Worm (Caenorhabditis elegans) whole organism, L1 larva: ENCODE results near the gene usp-46.

Source experiments
- C04F5.9 ChIP-seq: sonication (generic microtip); optimal IDR thresholded peaks from 2 replicates; lab custom pipeline; 2016; ENCODE audit warnings: missing genetic modification characterization, missing compliant biosample characterization
- C16A3.4 ChIP-seq: fragments of 150-350 bp; optimal IDR thresholded peaks from 2 replicates; lab custom pipeline; 2014; ENCODE audit warnings: missing biosample characterization, missing genetic modification characterization
- C34B4.2 ChIP-seq: sonication (generic microtip); optimal IDR thresholded peaks from 2 replicates; lab custom pipeline; 2017; ENCODE audit warnings: mild to moderate bottlenecking, missing genetic modification characterization, missing compliant biosample characterization
- aha-1 ChIP-seq: fragments of 150-350 bp; optimal IDR thresholded peaks from 2 replicates; lab custom pipeline; 2014; ENCODE audit warnings: missing biosample characterization, missing genetic modification characterization
- aly-2 ChIP-seq: fragments of 150-350 bp; optimal IDR thresholded peaks from 2 replicates; lab custom pipeline; 2014; ENCODE audit warnings: missing biosample characterization, missing genetic modification characterization
- ama-1 ChIP-seq: fragments of 150-350 bp; optimal IDR thresholded peaks from 2 replicates; lab custom pipeline; 2014
- ceh-8 ChIP-seq: fragments of 200-800 bp; sonication (Bioruptor generic); optimal IDR thresholded peaks from 2 replicates; lab custom pipeline; 2018; ENCODE audit warnings: mild to moderate bottlenecking, missing genetic modification characterization, moderate library complexity, missing compliant biosample characterization
- ceh-82 ChIP-seq, 3 experiments: fragments of 150-350 bp in 1 of 3; sonication (generic microtip) in 2 of 3; optimal IDR thresholded peaks; 2 replicates each; lab custom pipeline; 2014 to 2017; ENCODE audit warnings: missing biosample characterization in 3 of 3, missing genetic modification characterization in 3 of 3
- ceh-88 ChIP-seq: fragments of 200-800 bp; sonication (Bioruptor generic); IDR thresholded peaks from 2 replicates; pipeline ENCODE4 v1.3.6; 2022; ENCODE audit warnings: missing genetic modification characterization, missing compliant biosample characterization
- ceh-90 ChIP-seq: sonication (generic microtip); optimal IDR thresholded peaks from 2 replicates; lab custom pipeline; 2016; ENCODE audit warnings: missing genetic modification characterization, missing compliant biosample characterization
- ces-1 ChIP-seq: fragments of 150-350 bp; optimal IDR thresholded peaks from 2 replicates; lab custom pipeline; 2014; ENCODE audit warnings: missing biosample characterization, missing genetic modification reagents, missing genetic modification characterization
- dpl-1 ChIP-seq, 3 experiments: fragments of 150-350 bp in 2 of 3; sonication (generic microtip) in 1 of 3; optimal IDR thresholded peaks; 2 replicates each; lab custom pipeline; 2014 to 2017; ENCODE audit warnings: missing biosample characterization in 3 of 3, missing genetic modification characterization in 3 of 3, missing genetic modification reagents in 3 of 3
- efl-1 ChIP-seq, 4 experiments: fragments of 150-350 bp; optimal IDR thresholded peaks in 3 of 4; peaks in 1 of 4; 1 replicate in 1 of 4; 2 replicates in 3 of 4; lab custom pipeline; 2014; ENCODE audit warnings: missing biosample characterization in 2 of 4, missing genetic modification characterization in 2 of 4, missing genetic modification reagents in 2 of 4
- efl-3 ChIP-seq: fragments of 200-800 bp; sonication (Bioruptor generic); optimal IDR thresholded peaks from 2 replicates; lab custom pipeline; 2018; ENCODE audit warnings: mild to moderate bottlenecking, missing genetic modification characterization, missing compliant biosample characterization
- elt-2 ChIP-seq: sonication (generic microtip); optimal IDR thresholded peaks from 2 replicates; lab custom pipeline; 2016; ENCODE audit warnings: missing genetic modification characterization, mild to moderate bottlenecking, inconsistent platforms, missing compliant biosample characterization, missing genetic modification reagents
- elt-3 ChIP-seq, 6 experiments: fragments of 150-350 bp in 1 of 6; sonication (generic microtip); optimal IDR thresholded peaks; 2 replicates each; lab custom pipeline; 2017 to 2018; ENCODE audit warnings: missing biosample characterization in 6 of 6, missing genetic modification characterization in 6 of 6, inconsistent platforms in 1 of 6
- ets-5 ChIP-seq: fragments of 200-800 bp; sonication (Bioruptor generic); IDR thresholded peaks from 2 replicates; pipeline ENCODE4 v1.3.6; 2022; ENCODE audit warnings: missing genetic modification characterization, missing compliant biosample characterization
- fkh-10 ChIP-seq: sonication (generic microtip); optimal IDR thresholded peaks from 2 replicates; lab custom pipeline; 2017; ENCODE audit warnings: missing biosample characterization, missing genetic modification reagents, missing genetic modification characterization
- fos-1 ChIP-seq: fragments of 150-350 bp; optimal IDR thresholded peaks from 2 replicates; lab custom pipeline; 2014; ENCODE audit warnings: missing biosample characterization, missing genetic modification characterization
- grh-1 ChIP-seq: fragments of 200-800 bp; sonication (Bioruptor generic); IDR thresholded peaks from 2 replicates; pipeline ENCODE4 v1.3.6; 2022; ENCODE audit warnings: missing genetic modification reagents, missing genetic modification characterization, missing compliant biosample characterization
- hlh-17 ChIP-seq: fragments of 200-800 bp; sonication (Bioruptor generic); optimal IDR thresholded peaks from 2 replicates; lab custom pipeline; 2018; ENCODE audit warnings: missing genetic modification characterization, mild to moderate bottlenecking, missing compliant biosample characterization, moderate library complexity, borderline replicate concordance
- hlh-4 ChIP-seq: sonication (generic microtip); optimal IDR thresholded peaks from 2 replicates; lab custom pipeline; 2016; ENCODE audit warnings: mild to moderate bottlenecking, missing genetic modification characterization, missing compliant biosample characterization
- irx-1 ChIP-seq: sonication (generic microtip); optimal IDR thresholded peaks from 2 replicates; lab custom pipeline; 2016; ENCODE audit warnings: missing genetic modification characterization, missing compliant biosample characterization
- lin-13 ChIP-seq: fragments of 150-350 bp; optimal IDR thresholded peaks from 2 replicates; lab custom pipeline; 2014; ENCODE audit warnings: missing biosample characterization, missing genetic modification reagents, missing genetic modification characterization
- lin-15B ChIP-seq: fragments of 150-350 bp; sonication (generic microtip); optimal IDR thresholded peaks from 3 replicates; lab custom pipeline; 2014; ENCODE audit warnings: missing biosample characterization, missing genetic modification characterization
- lin-39 ChIP-seq: fragments of 150-350 bp; optimal IDR thresholded peaks from 2 replicates; lab custom pipeline; 2014; ENCODE audit warnings: missing biosample characterization, missing genetic modification reagents, missing genetic modification characterization
- lir-3 ChIP-seq: sonication (generic microtip); optimal IDR thresholded peaks from 2 replicates; lab custom pipeline; 2016; ENCODE audit warnings: mild to moderate bottlenecking, missing genetic modification characterization, moderate library complexity, missing compliant biosample characterization; ENCODE audit not compliant: poor library complexity
- lsy-2 ChIP-seq, 2 experiments: fragments of 150-350 bp; optimal IDR thresholded peaks; 2 replicates each; lab custom pipeline; 2014; ENCODE audit warnings: missing biosample characterization in 2 of 2, missing genetic modification characterization in 2 of 2
- mab-9 ChIP-seq: fragments of 200-800 bp; sonication (Bioruptor generic); IDR thresholded peaks from 2 replicates; pipeline ENCODE4 v1.3.6; 2022; ENCODE audit warnings: missing genetic modification reagents, missing genetic modification characterization, missing compliant biosample characterization
- mef-2 ChIP-seq: fragments of 150-350 bp; optimal IDR thresholded peaks from 2 replicates; lab custom pipeline; 2014; ENCODE audit warnings: missing biosample characterization, missing genetic modification characterization
- nhr-11 ChIP-seq: fragments of 150-350 bp; optimal IDR thresholded peaks from 2 replicates; lab custom pipeline; 2014; ENCODE audit warnings: missing biosample characterization, missing genetic modification characterization
- nhr-19 ChIP-seq: fragments of 200-800 bp; sonication (Bioruptor generic); conservative IDR thresholded peaks from 2 replicates; pipeline ENCODE4 v1.3.6; 2022; ENCODE audit warnings: missing genetic modification characterization, missing compliant biosample characterization
- nhr-20 ChIP-seq: sonication (generic microtip); optimal IDR thresholded peaks from 2 replicates; lab custom pipeline; 2016; ENCODE audit warnings: mild to moderate bottlenecking, missing genetic modification characterization, missing compliant biosample characterization
- nhr-71 ChIP-seq: sonication (generic microtip); optimal IDR thresholded peaks from 2 replicates; lab custom pipeline; 2016; ENCODE audit warnings: mild to moderate bottlenecking, missing genetic modification characterization, moderate library complexity, missing compliant biosample characterization
- nhr-76 ChIP-seq: sonication (generic microtip); optimal IDR thresholded peaks from 2 replicates; lab custom pipeline; 2017; ENCODE audit warnings: missing biosample characterization, missing genetic modification characterization
- nhr-84 ChIP-seq: sonication (generic microtip); optimal IDR thresholded peaks from 2 replicates; lab custom pipeline; 2017; ENCODE audit warnings: missing biosample characterization, missing genetic modification characterization
- nhr-90 ChIP-seq: sonication (generic microtip); optimal IDR thresholded peaks from 2 replicates; lab custom pipeline; 2016; ENCODE audit warnings: mild to moderate bottlenecking, missing genetic modification characterization, missing compliant biosample characterization; ENCODE audit not compliant: poor library complexity
- pqm-1 ChIP-seq: sonication (generic microtip); optimal IDR thresholded peaks from 3 replicates; lab custom pipeline; 2017; ENCODE audit warnings: missing biosample characterization, missing genetic modification characterization
- rnt-1 ChIP-seq: sonication (generic microtip); optimal IDR thresholded peaks from 2 replicates; lab custom pipeline; 2016; ENCODE audit warnings: mild to moderate bottlenecking, missing genetic modification characterization, moderate library complexity, missing compliant biosample characterization
- skn-1 ChIP-seq: fragments of 150-350 bp; optimal IDR thresholded peaks from 2 replicates; lab custom pipeline; 2014; ENCODE audit warnings: missing biosample characterization, missing genetic modification characterization
- snu-23 ChIP-seq: sonication (generic microtip); optimal IDR thresholded peaks from 2 replicates; lab custom pipeline; 2016; ENCODE audit warnings: missing genetic modification characterization, missing compliant biosample characterization
- sptf-1 ChIP-seq: fragments of 150-350 bp; optimal IDR thresholded peaks from 2 replicates; lab custom pipeline; 2014; ENCODE audit warnings: missing biosample characterization, missing genetic modification characterization
- swsn-7 ChIP-seq: sonication (generic microtip); optimal IDR thresholded peaks from 2 replicates; lab custom pipeline; 2016; ENCODE audit warnings: missing genetic modification characterization, missing compliant biosample characterization
- tbx-2 ChIP-seq: sonication (generic microtip); optimal IDR thresholded peaks from 2 replicates; lab custom pipeline; 2016; ENCODE audit warnings: missing genetic modification characterization, missing compliant biosample characterization
- tlp-1 ChIP-seq: fragments of 150-350 bp; optimal IDR thresholded peaks from 2 replicates; lab custom pipeline; 2014; ENCODE audit warnings: missing biosample characterization, missing genetic modification characterization
- unc-30 ChIP-seq: sonication (generic microtip); optimal IDR thresholded peaks from 2 replicates; lab custom pipeline; 2017; ENCODE audit warnings: missing biosample characterization, missing genetic modification characterization
- unc-62 ChIP-seq: fragments of 150-350 bp; optimal IDR thresholded peaks from 2 replicates; lab custom pipeline; 2014; ENCODE audit warnings: missing biosample characterization, missing genetic modification reagents, missing genetic modification characterization
- unc-86 ChIP-seq: sonication (generic microtip); optimal IDR thresholded peaks from 2 replicates; lab custom pipeline; 2016; ENCODE audit warnings: missing genetic modification characterization, missing compliant biosample characterization
- unc-98 ChIP-seq: fragments of 200-800 bp; sonication (Bioruptor generic); IDR thresholded peaks from 2 replicates; pipeline ENCODE4 v1.3.6; 2022; ENCODE audit warnings: missing genetic modification characterization, missing compliant biosample characterization
- vab-15 ChIP-seq: sonication (generic microtip); optimal IDR thresholded peaks from 2 replicates; lab custom pipeline; 2017; ENCODE audit warnings: missing genotype, mild to moderate bottlenecking, missing genetic modification characterization, missing compliant biosample characterization
- xbp-1 ChIP-seq: sonication (generic microtip); optimal IDR thresholded peaks from 2 replicates; lab custom pipeline; 2016; ENCODE audit warnings: missing genetic modification characterization, missing compliant biosample characterization
- zag-1 ChIP-seq: fragments of 150-350 bp; optimal IDR thresholded peaks from 2 replicates; lab custom pipeline; 2014; ENCODE audit warnings: missing biosample characterization, missing genetic modification characterization
- ztf-11 ChIP-seq, 2 experiments: sonication (generic microtip); optimal IDR thresholded peaks; 2 replicates each; lab custom pipeline; 2016 to 2017; ENCODE audit warnings: missing genetic modification characterization in 2 of 2, missing biosample characterization in 1 of 2, missing compliant biosample characterization in 1 of 2
- ztf-4 ChIP-seq: fragments of 150-350 bp; optimal IDR thresholded peaks from 2 replicates; lab custom pipeline; 2014; ENCODE audit warnings: missing biosample characterization, missing genetic modification characterization

usp-46 gene

ce11 chrIII:9783133-9783590, 6.7 kb downstream of the usp-46 start (continued):
- TF ChIP-seq unc-62 (GFP tag; lab: Kevin White, UChicago) (no peak), irx-1 (tag; lab: Kevin White, UChicago) (no peak), lin-39 (tag; lab: Kevin White, UChicago) (no peak), swsn-7 (tag; lab: Kevin White, UChicago) (no peak), efl-1 (optimal IDR thresholded peaks at IDR 0.05; lab: Kevin White, UChicago) (peak in 1 of 2 experiments; percentile 7), efl-1 (GFP tag; optimal IDR thresholded peaks at IDR 0.05 in 1 of 2; lab: Kevin White, UChicago) (no peak), nhr-11 (tag; lab: Kevin White, UChicago) (no peak), nhr-90 (tag; lab: Kevin White, UChicago) (peak; percentile 36), unc-98 (GFP tag; lab: Robert Waterston, UW) (no peak), mef-2 (no peak), C04F5.9 (tag; lab: Kevin White, UChicago) (no peak), aha-1 (tag; lab: Kevin White, UChicago) (no peak), vab-15 (tag; lab: Kevin White, UChicago) (no peak), lsy-2 (tag; optimal IDR thresholded peaks at IDR 0.05; lab: Kevin White, UChicago) (peak in 1 of 2 experiments; percentile 37), unc-86 (tag; lab: Kevin White, UChicago) (no peak), ztf-11 (tag; optimal IDR thresholded peaks at IDR 0.05; lab: Kevin White, UChicago) (no peak), aly-2 (tag; lab: Kevin White, UChicago) (peak; percentile 51), tlp-1 (no peak), sptf-1 (tag; lab: Kevin White, UChicago) (no peak), ets-5 (GFP tag; lab: Robert Waterston, UW) (no peak), nhr-76 (tag; lab: Kevin White, UChicago) (no peak), C16A3.4 (tag; lab: Kevin White, UChicago) (no peak), ama-1 (lab: Kevin White, UChicago) (peak; percentile 33), zag-1 (tag; lab: Kevin White, UChicago) (no peak), unc-30 (tag; lab: Kevin White, UChicago) (no peak), ceh-82 (tag; optimal IDR thresholded peaks at IDR 0.05; lab: Kevin White, UChicago) (no peak), fkh-10 (GFP tag; lab: Kevin White, UChicago) (no peak), nhr-19 (peak; percentile 37), C34B4.2 (no peak), grh-1 (no peak), lin-15B (no peak), elt-3 (tag; optimal IDR thresholded peaks at IDR 0.05; lab: Kevin White, UChicago) (peak in 1 of 6 experiments; percentile 16), ceh-88 (GFP tag; lab: Robert Waterston, UW) (no peak), ces-1 (no peak), ceh-90 (tag; lab: Kevin White, UChicago) (no peak), hlh-4 (tag; lab: Kevin White, UChicago) (no peak), efl-3 (GFP tag; lab: Kevin White, UChicago) (no peak), rnt-1 (no peak), fos-1 (tag; lab: Kevin White, UChicago) (no peak), ceh-8 (GFP tag; lab: Kevin White, UChicago) (no peak), lin-13 (GFP tag; lab: Kevin White, UChicago) (no peak), nhr-20 (tag; lab: Kevin White, UChicago) (peak; percentile 6), lir-3 (tag; lab: Kevin White, UChicago) (no peak), snu-23 (GFP tag; lab: Kevin White, UChicago) (peak; percentile 9), skn-1 (tag; lab: Kevin White, UChicago) (no peak), nhr-71 (tag; lab: Kevin White, UChicago) (peak; percentile 32), xbp-1 (tag; lab: Kevin White, UChicago) (no peak), elt-2 (tag; lab: Kevin White, UChicago) (peak; percentile 19), dpl-1 (GFP tag; optimal IDR thresholded peaks at IDR 0.05; lab: Kevin White, UChicago) (no peak), pqm-1 (tag; lab: Kevin White, UChicago) (no peak), mab-9 (GFP tag; lab: Robert Waterston, UW) (no peak), hlh-17 (GFP tag; lab: Kevin White, UChicago) (no peak), ztf-4 (tag; lab: Kevin White, UChicago) (peak; percentile 43), nhr-84 (tag; lab: Kevin White, UChicago) (no peak), tbx-2 (tag; lab: Kevin White, UChicago) (no peak)
